Fruit fly (Drosophila melanogaster): ENCODE measurements around the gene CG15894.

dm6 chrX:6303675-6304074, 5.3 kb upstream of the CG15894 start, which contains the start of gene CG3823:
- no peak for TF ChIP-seq pan (optimal IDR thresholded peaks at IDR 0.05)
- TF ChIP-seq GATAd (GFP tag; optimal IDR thresholded peaks at IDR 0.05) = no peak
- no peak for TF ChIP-seq Dif (GFP tag; optimal IDR thresholded peaks at IDR 0.05; ENCODE audit: partially characterized antibody)
- no peak for TF ChIP-seq sv (GFP tag; optimal IDR thresholded peaks at IDR 0.05)
- no peak for TF ChIP-seq Myc (optimal IDR thresholded peaks at IDR 0.05)
- TF ChIP-seq Sp1 (GFP tag; optimal IDR thresholded peaks at IDR 0.05) = no peak
- TF ChIP-seq Vsx2 (GFP tag; optimal IDR thresholded peaks at IDR 0.05; ENCODE audit: partially characterized antibody) = no peak

Measured in whole organism, wandering third instar larva.